Worm (Caenorhabditis elegans) whole organism, mixed stage, embryonic: ENCODE measurements around the gene D2024.18.

Experiments used
- M03D4.4 ChIP-seq: sonication (generic microtip); optimal IDR thresholded peaks from 2 replicates; lab custom pipeline; 2017; ENCODE audit warnings: mild to moderate bottlenecking, missing genetic modification characterization, missing compliant biosample characterization
- bed-3 ChIP-seq: fragments of 200-800 bp; sonication (Bioruptor generic); optimal IDR thresholded peaks from 3 replicates; lab custom pipeline; 2018; ENCODE audit warnings: mild to moderate bottlenecking, missing genetic modification characterization, moderate library complexity, missing compliant biosample characterization
- blmp-1 ChIP-seq: fragments of 150-350 bp; optimal IDR thresholded peaks from 2 replicates; lab custom pipeline; 2014; ENCODE audit warnings: missing biosample characterization, missing genetic modification characterization
- ceh-39 ChIP-seq: fragments of 150-350 bp; optimal IDR thresholded peaks from 2 replicates; lab custom pipeline; 2014; ENCODE audit warnings: missing biosample characterization, missing genetic modification characterization
- ceh-43 ChIP-seq: fragments of 200-800 bp; sonication (Bioruptor generic); optimal IDR thresholded peaks from 2 replicates; lab custom pipeline; 2018; ENCODE audit warnings: mild to moderate bottlenecking, missing genetic modification characterization, moderate library complexity, missing compliant biosample characterization
- ceh-83 ChIP-seq: fragments of 200-800 bp; sonication (Bioruptor generic); optimal IDR thresholded peaks from 2 replicates; lab custom pipeline; 2018; ENCODE audit warnings: mild to moderate bottlenecking, missing genetic modification characterization, missing compliant biosample characterization
- ces-1 ChIP-seq: fragments of 150-350 bp; optimal IDR thresholded peaks from 2 replicates; lab custom pipeline; 2014; ENCODE audit warnings: missing biosample characterization, missing genetic modification reagents, missing genetic modification characterization
- cnd-1 ChIP-seq: fragments of 200-800 bp; sonication (Bioruptor generic); optimal IDR thresholded peaks from 2 replicates; lab custom pipeline; 2018; ENCODE audit warnings: mild to moderate bottlenecking, missing genetic modification characterization, missing compliant biosample characterization
- drap-1 ChIP-seq: fragments of 200-800 bp; sonication (Bioruptor generic); optimal IDR thresholded peaks from 3 replicates; lab custom pipeline; 2018; ENCODE audit warnings: mild to moderate bottlenecking, missing genetic modification characterization, missing compliant biosample characterization
- elt-1 ChIP-seq: sonication (generic microtip); optimal IDR thresholded peaks from 2 replicates; lab custom pipeline; 2017; ENCODE audit warnings: missing genetic modification characterization, mild to moderate bottlenecking, missing compliant biosample characterization, antibody characterized with exemption, moderate library complexity, borderline replicate concordance; ENCODE audit not compliant: insufficient read depth
- elt-3 ChIP-seq: fragments of 150-350 bp; optimal IDR thresholded peaks from 2 replicates; lab custom pipeline; 2014; ENCODE audit warnings: missing biosample characterization, missing genetic modification characterization
- flh-1 ChIP-seq: fragments of 200-800 bp; sonication (Bioruptor generic); optimal IDR thresholded peaks from 2 replicates; lab custom pipeline; 2018; ENCODE audit warnings: mild to moderate bottlenecking, missing genetic modification characterization, moderate library complexity, missing compliant biosample characterization
- ham-2 ChIP-seq: fragments of 200-800 bp; sonication (Bioruptor generic); optimal IDR thresholded peaks from 2 replicates; lab custom pipeline; 2018; ENCODE audit warnings: mild to moderate bottlenecking, missing genetic modification characterization, missing compliant biosample characterization
- lin-13 ChIP-seq: fragments of 150-350 bp; optimal IDR thresholded peaks from 2 replicates; lab custom pipeline; 2014; ENCODE audit warnings: missing biosample characterization, missing genetic modification characterization
- lin-32 ChIP-seq: fragments of 200-800 bp; sonication (Bioruptor generic); optimal IDR thresholded peaks from 2 replicates; lab custom pipeline; 2018; ENCODE audit warnings: mild to moderate bottlenecking, missing genetic modification characterization, missing compliant biosample characterization
- lsy-2 ChIP-seq: fragments of 150-350 bp; optimal IDR thresholded peaks from 2 replicates; lab custom pipeline; 2014; ENCODE audit warnings: missing biosample characterization, missing genetic modification characterization
- mab-5 ChIP-seq: fragments of 150-350 bp; optimal IDR thresholded peaks from 2 replicates; lab custom pipeline; 2014; ENCODE audit warnings: missing biosample characterization, missing genetic modification characterization
- mls-2 ChIP-seq: sonication (generic microtip); optimal IDR thresholded peaks from 2 replicates; lab custom pipeline; 2016; ENCODE audit warnings: mild to moderate bottlenecking, missing genetic modification characterization, moderate library complexity, missing compliant biosample characterization
- nhr-2 ChIP-seq: fragments of 150-350 bp; optimal IDR thresholded peaks from 2 replicates; lab custom pipeline; 2014; ENCODE audit warnings: missing biosample characterization, missing genetic modification characterization
- nhr-237 ChIP-seq: fragments of 150-350 bp; optimal IDR thresholded peaks from 2 replicates; lab custom pipeline; 2014; ENCODE audit warnings: missing biosample characterization, missing genetic modification characterization
- nhr-28 ChIP-seq: fragments of 150-350 bp; optimal IDR thresholded peaks from 2 replicates; lab custom pipeline; 2014; ENCODE audit warnings: missing biosample characterization, missing genetic modification characterization
- nhr-76 ChIP-seq: sonication (generic microtip); optimal IDR thresholded peaks from 2 replicates; lab custom pipeline; 2017; ENCODE audit warnings: missing biosample characterization, missing genetic modification characterization
- pha-4 ChIP-seq: fragments of 150-350 bp; optimal IDR thresholded peaks from 2 replicates; lab custom pipeline; 2018; ENCODE audit warnings: missing biosample characterization, missing genetic modification reagents, missing genetic modification characterization
- snpc-4 ChIP-seq: fragments of 150-350 bp; optimal IDR thresholded peaks from 2 replicates; lab custom pipeline; 2014; ENCODE audit warnings: missing biosample characterization, missing genetic modification characterization
- sptf-1 ChIP-seq: sonication (generic microtip); optimal IDR thresholded peaks from 2 replicates; lab custom pipeline; 2017; ENCODE audit warnings: mild to moderate bottlenecking, missing genetic modification characterization, moderate library complexity, missing compliant biosample characterization
- tbx-8 ChIP-seq: fragments of 200-800 bp; sonication (Bioruptor generic); optimal IDR thresholded peaks from 2 replicates; lab custom pipeline; 2018; ENCODE audit warnings: mild to moderate bottlenecking, missing genetic modification characterization, moderate library complexity, missing compliant biosample characterization
- unc-120 ChIP-seq: sonication (generic microtip); optimal IDR thresholded peaks from 2 replicates; lab custom pipeline; 2017; ENCODE audit warnings: missing genetic modification characterization, missing compliant biosample characterization; ENCODE audit not compliant: poor library complexity, severe bottlenecking
- unc-39 ChIP-seq: fragments of 150-350 bp; optimal IDR thresholded peaks from 2 replicates; lab custom pipeline; 2014; ENCODE audit warnings: missing biosample characterization, missing genetic modification characterization
- unc-62 ChIP-seq: fragments of 150-350 bp; optimal IDR thresholded peaks from 2 replicates; lab custom pipeline; 2014; ENCODE audit warnings: missing biosample characterization, missing genetic modification reagents, missing genetic modification characterization
- zip-8 ChIP-seq: fragments of 150-350 bp; optimal IDR thresholded peaks from 2 replicates; lab custom pipeline; 2014; ENCODE audit warnings: missing biosample characterization, missing genetic modification characterization
- ztf-11 ChIP-seq: fragments of 150-350 bp; optimal IDR thresholded peaks from 2 replicates; lab custom pipeline; 2014; ENCODE audit warnings: missing biosample characterization, missing genetic modification characterization

D2024.18 gene

ce11 chrIV:7212769-7213168 is 37.5 kb upstream of the D2024.18 start:
- TF ChIP-seq lsy-2 (no peak), lin-13 (tag; lab: Kevin White, UChicago) (no peak), ztf-11 (tag; lab: Kevin White, UChicago) (no peak), ceh-83 (GFP tag; lab: Kevin White, UChicago) (no peak), unc-39 (tag; lab: Kevin White, UChicago) (no peak), bed-3 (GFP tag; lab: Kevin White, UChicago) (no peak), ceh-43 (GFP tag; lab: Kevin White, UChicago) (no peak), mls-2 (tag; lab: Kevin White, UChicago) (no peak), lin-32 (GFP tag; lab: Kevin White, UChicago) (no peak), cnd-1 (no peak), unc-62 (GFP tag; lab: Kevin White, UChicago) (no peak), ham-2 (GFP tag; lab: Kevin White, UChicago) (no peak), nhr-2 (no peak), flh-1 (GFP tag; lab: Kevin White, UChicago) (no peak), nhr-28 (tag; lab: Kevin White, UChicago) (no peak), elt-3 (no peak), mab-5 (no peak), unc-120 (tag; lab: Kevin White, UChicago) (no peak)

- TF ChIP-seq mab-5 (no peak), nhr-237 (tag; lab: Kevin White, UChicago) (no peak), sptf-1 (no peak), blmp-1 (no peak), M03D4.4 (tag; lab: Kevin White, UChicago) (no peak), snpc-4 (tag; lab: Kevin White, UChicago) (no peak), ztf-11 (tag; lab: Kevin White, UChicago) (no peak), cnd-1 (no peak), mls-2 (tag; lab: Kevin White, UChicago) (no peak), nhr-76 (no peak), tbx-8 (GFP tag; lab: Kevin White, UChicago) (no peak), elt-1 (no peak), ces-1 (no peak), nhr-28 (tag; lab: Kevin White, UChicago) (no peak), unc-62 (GFP tag; lab: Kevin White, UChicago) (no peak), ceh-83 (GFP tag; lab: Kevin White, UChicago) (no peak), lin-32 (GFP tag; lab: Kevin White, UChicago) (no peak), pha-4 (no peak)
These were observed 34.0 kb upstream of the D2024.18 start for ce11 chrIV:7216210-7216609.

- TF ChIP-seq ceh-43 (GFP tag; lab: Kevin White, UChicago) = no peak
- TF ChIP-seq flh-1 (GFP tag; lab: Kevin White, UChicago) = no peak
- TF ChIP-seq pha-4 = no peak
- TF ChIP-seq snpc-4 (tag; lab: Kevin White, UChicago) = no peak
- no peak for TF ChIP-seq ceh-39 (tag; lab: Kevin White, UChicago)
- TF ChIP-seq nhr-76 = no peak
- no peak for TF ChIP-seq unc-62 (GFP tag; lab: Kevin White, UChicago)
- no peak for TF ChIP-seq cnd-1
- TF ChIP-seq bed-3 (GFP tag; lab: Kevin White, UChicago) = no peak
- TF ChIP-seq blmp-1 = no peak
- TF ChIP-seq tbx-8 (GFP tag; lab: Kevin White, UChicago) = no peak
- TF ChIP-seq zip-8 = no peak
- no peak for TF ChIP-seq drap-1 (GFP tag; lab: Kevin White, UChicago)
- no peak for TF ChIP-seq unc-120 (tag; lab: Kevin White, UChicago)
- TF ChIP-seq elt-3 = no peak
- TF ChIP-seq unc-39 (tag; lab: Kevin White, UChicago) = no peak
- no peak for TF ChIP-seq ham-2 (GFP tag; lab: Kevin White, UChicago)
- no peak for TF ChIP-seq elt-1
- TF ChIP-seq mab-5 = no peak
- TF ChIP-seq, all 35 proteins: peak for 0
These were observed 30.7 kb upstream of the D2024.18 start, which contains the start of the genes glb-23 and R13A1.1 for ce11 chrIV:7219398-7220087. Gene glb-23, minus strand, starts transcription at chrIV:7219498. Gene R13A1.1, plus strand, starts transcription at chrIV:7220037.

- TF ChIP-seq nhr-237 (tag; lab: Kevin White, UChicago) = no peak
- no peak for TF ChIP-seq unc-62 (GFP tag; lab: Kevin White, UChicago)
- TF ChIP-seq ces-1 = peak; percentile 57
These were observed 28.2 kb upstream of the D2024.18 start for ce11 chrIV:7222088-7222487.
